Worm (Caenorhabditis elegans) whole organism, L4 larva: ENCODE results near the gene F56D2.8.

Experiments used
- ama-1 ChIP-seq: fragments of 150-350 bp; optimal IDR thresholded peaks from 2 replicates; lab custom pipeline; 2014; ENCODE audit warnings: inconsistent platforms, mixed read lengths
- fos-1 ChIP-seq: fragments of 150-350 bp; optimal IDR thresholded peaks from 2 replicates; lab custom pipeline; 2014; ENCODE audit warnings: missing biosample characterization, missing genetic modification characterization
- mes-2 ChIP-seq: sonication (generic microtip); optimal IDR thresholded peaks from 2 replicates; lab custom pipeline; 2016; ENCODE audit warnings: missing genotype, mild to moderate bottlenecking, missing genetic modification characterization, missing compliant biosample characterization; ENCODE audit not compliant: poor library complexity, severe bottlenecking

DNA sequence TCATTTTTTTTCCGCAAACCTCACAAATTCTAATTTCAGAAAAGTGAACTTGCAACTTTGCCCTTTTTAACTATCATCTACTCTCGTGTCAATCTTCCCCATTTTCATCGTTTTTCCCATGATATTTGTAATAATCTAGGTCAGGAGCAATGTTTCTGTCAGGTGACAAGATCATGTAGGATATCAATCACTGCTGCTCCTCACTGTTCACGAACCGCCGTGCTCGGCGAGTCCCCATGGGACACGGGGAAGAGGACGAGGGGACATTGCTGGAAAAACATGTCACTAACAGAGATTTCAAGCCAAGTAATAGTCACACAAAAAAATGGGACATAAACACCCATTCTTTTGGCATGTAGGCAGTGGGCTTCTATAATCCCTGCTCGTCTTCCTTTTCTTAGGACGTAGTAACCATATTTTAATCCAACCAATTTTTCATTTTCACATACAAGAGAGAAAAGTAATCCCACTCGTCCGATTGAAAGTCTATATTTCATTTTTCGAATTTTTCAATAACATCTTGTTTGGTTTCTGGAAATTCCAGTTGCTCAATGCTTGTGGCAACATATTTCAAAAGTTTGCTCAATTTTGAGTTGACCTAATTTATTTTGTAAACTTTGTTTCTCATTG lies 11.7 kb downstream of the F56D2.8 start:
- no peak for TF ChIP-seq ama-1 (lab: Kevin White, UChicago)
- TF ChIP-seq fos-1: no peak
- no peak for TF ChIP-seq mes-2 (tag; lab: Kevin White, UChicago)
